Fruit fly (Drosophila melanogaster) whole organism, pupa: ENCODE measurements around the gene CG33932.

Source experiments
- CG10348 ChIP-seq: fragments of 200-800 bp; sonication (Bioruptor generic); IDR thresholded peaks from 2 replicates; pipeline ENCODE4 v1.3.6; 2022; ENCODE audit warnings: missing biosample characterization, missing genetic modification characterization
- CG12605 ChIP-seq: fragments of 200-800 bp; sonication (Bioruptor generic); IDR thresholded peaks from 2 replicates; pipeline ENCODE4 v1.3.6; 2022; ENCODE audit warnings: missing biosample characterization, missing genetic modification characterization
- CG13204 ChIP-seq: fragments of 200-800 bp; sonication (Bioruptor generic); optimal IDR thresholded peaks from 2 replicates; lab custom pipeline; 2018; ENCODE audit warnings: missing biosample characterization, mild to moderate bottlenecking, missing genetic modification characterization, moderate library complexity
- CG14655 ChIP-seq: fragments of 200-800 bp; sonication (Bioruptor generic); optimal IDR thresholded peaks from 3 replicates; lab custom pipeline; 2017; ENCODE audit warnings: mild to moderate bottlenecking, missing biosample characterization, missing genetic modification reagents, missing genetic modification characterization
- CG15710 ChIP-seq: fragments of 200-800 bp; sonication (Bioruptor generic); optimal IDR thresholded peaks from 2 replicates; lab custom pipeline; 2018; ENCODE audit warnings: missing biosample characterization, mild to moderate bottlenecking, missing genetic modification characterization, moderate library complexity
- CG17806 ChIP-seq: fragments of 200-800 bp; sonication (Bioruptor generic); optimal IDR thresholded peaks from 2 replicates; lab custom pipeline; 2018; ENCODE audit warnings: missing biosample characterization, mild to moderate bottlenecking, missing genetic modification characterization, moderate library complexity
- CG32121 ChIP-seq: fragments of 200-800 bp; sonication (Bioruptor generic); IDR thresholded peaks from 2 replicates; pipeline ENCODE4 v1.3.6; 2022; ENCODE audit warnings: missing biosample characterization, missing genetic modification characterization
- CG34367 ChIP-seq: fragments of 200-800 bp; sonication (Bioruptor generic); optimal IDR thresholded peaks from 2 replicates; lab custom pipeline; 2018; ENCODE audit warnings: missing biosample characterization, mild to moderate bottlenecking, missing genetic modification characterization
- CG4496 ChIP-seq: fragments of 200-800 bp; sonication (Bioruptor generic); IDR thresholded peaks from 3 replicates; pipeline ENCODE4 v1.3.6; 2022; ENCODE audit warnings: missing biosample characterization, missing genetic modification characterization
- CG8159 ChIP-seq: fragments of 200-800 bp; sonication (Bioruptor generic); optimal IDR thresholded peaks from 3 replicates; lab custom pipeline; 2018; ENCODE audit warnings: missing biosample characterization, mild to moderate bottlenecking, missing genetic modification characterization, moderate library complexity
- CG8301 ChIP-seq: fragments of 200-800 bp; sonication (Bioruptor generic); optimal IDR thresholded peaks from 2 replicates; lab custom pipeline; 2018; ENCODE audit warnings: missing biosample characterization, mild to moderate bottlenecking, missing genetic modification characterization
- CG9948 ChIP-seq: fragments of 200-800 bp; sonication (Bioruptor generic); optimal IDR thresholded peaks from 2 replicates; lab custom pipeline; 2018; ENCODE audit warnings: missing biosample characterization, mild to moderate bottlenecking, missing genetic modification characterization, moderate library complexity
- D1 ChIP-seq: fragments of 200-800 bp; sonication (Bioruptor generic); optimal IDR thresholded peaks from 2 replicates; lab custom pipeline; 2018; ENCODE audit warnings: missing biosample characterization, mild to moderate bottlenecking, missing genetic modification characterization, moderate library complexity
- EcR ChIP-seq: fragments of 200-800 bp; sonication (Bioruptor generic); optimal IDR thresholded peaks from 3 replicates; lab custom pipeline; 2019; ENCODE audit warnings: missing biosample characterization, missing genetic modification characterization, mild to moderate bottlenecking, moderate library complexity, missing genetic modification reagents
- Ets98B ChIP-seq: fragments of 200-800 bp; sonication (Bioruptor generic); IDR thresholded peaks from 2 replicates; pipeline ENCODE4 v1.3.6; 2022; ENCODE audit warnings: missing biosample characterization, missing genetic modification characterization
- Pif1A ChIP-seq: fragments of 200-800 bp; sonication (Bioruptor generic); optimal IDR thresholded peaks from 3 replicates; lab custom pipeline; 2016; ENCODE audit warnings: missing biosample characterization, missing genetic modification characterization
- Pif1B ChIP-seq: fragments of 200-800 bp; sonication (Bioruptor generic); optimal IDR thresholded peaks from 3 replicates; lab custom pipeline; 2016; ENCODE audit warnings: missing biosample characterization, missing genetic modification characterization
- Snoo ChIP-seq: fragments of 200-800 bp; sonication (Bioruptor generic); optimal IDR thresholded peaks from 3 replicates; lab custom pipeline; 2017; ENCODE audit warnings: missing biosample characterization, mild to moderate bottlenecking, missing genetic modification characterization, inconsistent platforms
- fd96Ca ChIP-seq: fragments of 200-800 bp; sonication (Bioruptor generic); IDR thresholded peaks from 3 replicates; pipeline ENCODE4 v1.3.6; 2022; ENCODE audit warnings: missing biosample characterization, missing genetic modification characterization
- gl ChIP-seq: fragments of 200-800 bp; sonication (Bioruptor generic); optimal IDR thresholded peaks from 2 replicates; lab custom pipeline; 2018; ENCODE audit warnings: missing biosample characterization, mild to moderate bottlenecking, missing genetic modification characterization
- rn ChIP-seq: fragments of 200-800 bp; sonication (Bioruptor generic); IDR thresholded peaks from 2 replicates; pipeline ENCODE4 v1.3.6; 2022; ENCODE audit warnings: missing biosample characterization, missing genetic modification characterization

The CG33932 gene

DNA sequence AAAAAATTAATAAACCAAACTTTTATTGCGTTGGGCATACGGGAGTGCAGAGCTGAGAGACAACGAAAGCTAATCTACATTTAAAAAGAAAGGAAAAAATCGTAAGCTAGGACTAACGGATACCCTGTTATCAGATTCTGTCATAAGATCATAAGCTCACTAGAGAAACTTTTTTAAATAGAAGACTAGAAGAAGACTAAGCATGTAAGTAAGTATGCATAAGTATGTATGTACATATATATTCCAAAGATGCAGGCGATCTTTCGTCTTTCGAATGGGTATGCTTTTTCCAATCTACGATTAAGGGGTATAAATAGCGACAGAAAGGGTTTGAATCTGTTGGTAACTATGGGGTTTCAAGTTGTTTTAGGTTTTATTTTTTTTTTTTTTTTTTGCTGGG is 40.6 kb downstream of the CG33932 start:
- peak; percentile 27 for TF ChIP-seq CG14655 (GFP tag; lab: Kevin White, UChicago)
- TF ChIP-seq Pif1A = peak; percentile 18
- TF ChIP-seq Snoo (tag; lab: Kevin White, UChicago) = no peak
- no peak for TF ChIP-seq gl (tag; lab: Kevin White, UChicago)
- TF ChIP-seq fd96Ca (GFP tag; lab: Robert Waterston, UW) = no peak
- no peak for TF ChIP-seq CG32121 (GFP tag; lab: Robert Waterston, UW)
- TF ChIP-seq CG15710 (tag; lab: Kevin White, UChicago) = peak; percentile 46
- TF ChIP-seq CG17806 (tag; lab: Kevin White, UChicago) = peak; percentile 47
- TF ChIP-seq CG4496 (GFP tag; lab: Robert Waterston, UW) = 0 out of 3 replicates have a peak, but pooled peaks have one; percentile 27
- TF ChIP-seq D1 (tag; lab: Kevin White, UChicago) = no peak
- no peak for TF ChIP-seq EcR (GFP tag; lab: Kevin White, UChicago)
- peak; percentile 42 for TF ChIP-seq CG8159 (tag; lab: Kevin White, UChicago)
- TF ChIP-seq CG8301 (tag; lab: Kevin White, UChicago) = peak; percentile 1
- TF ChIP-seq CG9948 (tag; lab: Kevin White, UChicago) = peak; percentile 50
- no peak for TF ChIP-seq Ets98B
- no peak for TF ChIP-seq CG13204 (GFP tag; lab: Kevin White, UChicago)
- peak; percentile 38 for TF ChIP-seq CG34367
- no peak for TF ChIP-seq rn (GFP tag; lab: Robert Waterston, UW)
- no peak for TF ChIP-seq Pif1B
- TF ChIP-seq CG10348 = no peak
- TF ChIP-seq CG12605 (GFP tag; lab: Robert Waterston, UW) = peak; percentile 15; the same call in 1 of the 2 replicates

DNA sequence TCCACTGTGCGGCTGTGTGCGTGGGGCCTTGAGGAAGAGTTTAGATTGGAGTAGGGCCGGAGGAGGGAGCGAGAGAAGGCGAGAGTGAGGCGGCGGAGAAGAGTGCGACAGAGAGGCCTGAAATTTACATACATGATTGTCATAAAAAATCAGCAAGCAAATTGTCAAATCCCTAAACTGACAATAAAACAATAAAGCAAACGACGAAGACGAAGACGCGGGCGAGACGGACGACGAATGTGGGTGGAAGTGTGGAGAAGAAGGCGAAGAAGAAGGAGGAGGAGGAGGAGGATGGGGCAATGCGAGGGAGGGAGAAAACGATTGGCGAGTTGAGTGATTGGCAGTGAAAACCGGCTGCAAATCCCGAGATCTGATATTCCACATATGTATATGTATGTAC is 41.2 kb downstream of the CG33932 start:
- no peak for TF ChIP-seq CG15710 (tag; lab: Kevin White, UChicago)

DNA sequence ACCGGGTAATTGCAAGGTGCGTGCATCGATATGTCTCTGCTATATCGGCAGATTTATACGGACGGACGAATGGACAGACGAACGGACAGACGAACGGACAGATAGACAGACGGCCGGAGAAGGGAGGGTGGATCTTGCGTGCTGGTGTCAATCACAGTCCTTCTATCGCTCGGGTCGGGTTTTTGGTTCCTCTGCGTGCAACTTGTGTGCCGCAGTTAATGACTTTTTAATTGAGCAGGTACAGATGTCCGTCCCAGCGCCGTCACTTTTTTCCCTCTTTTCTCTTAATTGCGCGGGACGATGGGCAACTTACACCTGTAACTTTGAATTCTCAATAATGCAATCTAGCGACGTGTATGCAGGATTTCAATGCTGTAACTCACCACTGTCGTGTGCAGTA is 42.6 kb downstream of the CG33932 start:
- TF ChIP-seq Pif1B = no peak
- TF ChIP-seq CG14655 (GFP tag; lab: Kevin White, UChicago) = no peak
- no peak for TF ChIP-seq CG13204 (GFP tag; lab: Kevin White, UChicago)

DNA sequence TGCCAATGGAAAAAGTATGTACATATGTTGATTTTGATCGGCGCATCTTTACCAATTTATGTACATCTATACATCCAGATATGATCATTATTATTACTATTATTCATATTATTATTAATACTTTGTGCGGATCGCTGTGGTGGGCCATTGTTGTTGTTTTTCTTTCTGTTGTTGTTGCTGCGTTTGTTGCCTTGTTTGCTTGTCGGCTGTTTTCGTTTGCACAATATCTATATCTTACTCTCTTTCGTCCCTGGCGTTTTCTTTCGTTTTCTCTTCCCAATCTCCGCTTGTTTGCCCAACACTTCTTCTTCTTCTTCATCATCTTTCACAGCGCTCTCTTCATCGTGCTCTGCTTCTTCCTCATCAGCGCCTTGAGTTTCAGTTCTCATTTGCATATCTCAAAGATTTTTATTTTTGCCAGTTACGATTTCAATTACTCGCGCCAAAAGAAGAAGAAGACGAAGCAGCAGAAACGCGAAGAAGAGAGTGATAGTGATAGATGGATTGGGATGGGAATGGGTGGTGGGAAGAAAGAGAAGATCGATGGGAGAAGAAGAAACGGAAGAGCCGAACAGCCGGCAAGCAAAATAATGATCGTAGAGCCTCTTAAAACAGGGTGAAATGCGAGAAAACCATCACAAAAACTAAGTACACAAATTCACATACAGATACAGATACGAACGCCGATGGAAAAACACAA is 43.8 kb downstream of the CG33932 start:
- TF ChIP-seq CG14655 (GFP tag; lab: Kevin White, UChicago) (no peak), CG4496 (GFP tag; lab: Robert Waterston, UW) (0 out of 3 replicates have a peak, but pooled peaks have one; percentile 21)

DNA sequence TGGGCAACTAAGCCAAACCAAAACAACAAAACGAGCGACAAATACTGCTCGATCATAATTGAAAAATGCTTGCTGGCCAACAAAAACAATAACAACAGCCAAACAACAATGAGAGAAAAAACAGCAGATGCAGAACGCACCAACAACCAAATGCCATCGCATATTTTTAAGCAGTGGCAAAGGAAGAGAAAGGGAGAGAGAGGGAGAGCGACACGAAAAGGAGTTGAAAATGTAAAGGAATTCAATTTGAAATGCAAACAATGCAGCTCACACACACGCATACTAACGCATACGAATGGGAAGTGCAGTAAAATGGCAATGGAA is 44.4 kb downstream of the CG33932 start:
- TF ChIP-seq Ets98B = no peak
- no peak for TF ChIP-seq Pif1A
- TF ChIP-seq fd96Ca (GFP tag; lab: Robert Waterston, UW) = no peak
- no peak for TF ChIP-seq gl (tag; lab: Kevin White, UChicago)
- TF ChIP-seq CG8159 (tag; lab: Kevin White, UChicago) = no peak
- no peak for TF ChIP-seq rn (GFP tag; lab: Robert Waterston, UW)
- no peak for TF ChIP-seq Pif1B
- TF ChIP-seq CG15710 (tag; lab: Kevin White, UChicago) = no peak
- no peak for TF ChIP-seq D1 (tag; lab: Kevin White, UChicago)
- no peak for TF ChIP-seq CG34367
- no peak for TF ChIP-seq CG32121 (GFP tag; lab: Robert Waterston, UW)
- no peak for TF ChIP-seq CG17806 (tag; lab: Kevin White, UChicago)
- no peak for TF ChIP-seq CG4496 (GFP tag; lab: Robert Waterston, UW)
- no peak for TF ChIP-seq CG12605 (GFP tag; lab: Robert Waterston, UW)
- no peak for TF ChIP-seq CG14655 (GFP tag; lab: Kevin White, UChicago)
- no peak for TF ChIP-seq CG9948 (tag; lab: Kevin White, UChicago)
- no peak for TF ChIP-seq CG10348

DNA sequence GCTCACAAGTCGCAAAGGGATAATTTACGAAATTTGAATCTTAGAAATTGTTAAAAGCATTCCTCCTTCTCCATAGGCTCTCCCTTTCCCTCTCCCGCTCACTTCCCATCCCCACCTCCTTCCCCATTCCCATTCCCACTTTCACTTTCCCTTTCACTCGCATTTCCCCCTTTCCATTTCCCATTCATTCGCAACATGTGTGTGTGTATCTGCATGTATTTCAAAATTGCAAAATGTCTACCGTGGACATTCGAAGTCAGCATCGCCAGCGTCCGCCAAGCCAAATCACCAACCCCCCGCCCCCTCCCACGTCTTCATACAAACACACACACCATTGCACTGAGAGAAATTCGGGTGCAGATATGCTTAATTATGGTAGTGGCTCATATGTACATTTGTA is 47.6 kb downstream of the CG33932 start:
- TF ChIP-seq CG9948 (tag; lab: Kevin White, UChicago) (no peak), fd96Ca (GFP tag; lab: Robert Waterston, UW) (no peak), CG4496 (GFP tag; lab: Robert Waterston, UW) (no peak), CG8301 (tag; lab: Kevin White, UChicago) (no peak), Snoo (tag; lab: Kevin White, UChicago) (no peak), Pif1A (no peak), CG15710 (tag; lab: Kevin White, UChicago) (no peak), CG14655 (GFP tag; lab: Kevin White, UChicago) (no peak), CG10348 (no peak), rn (GFP tag; lab: Robert Waterston, UW) (no peak), D1 (tag; lab: Kevin White, UChicago) (no peak), CG32121 (GFP tag; lab: Robert Waterston, UW) (no peak), Ets98B (no peak), EcR (GFP tag; lab: Kevin White, UChicago) (no peak)

DNA sequence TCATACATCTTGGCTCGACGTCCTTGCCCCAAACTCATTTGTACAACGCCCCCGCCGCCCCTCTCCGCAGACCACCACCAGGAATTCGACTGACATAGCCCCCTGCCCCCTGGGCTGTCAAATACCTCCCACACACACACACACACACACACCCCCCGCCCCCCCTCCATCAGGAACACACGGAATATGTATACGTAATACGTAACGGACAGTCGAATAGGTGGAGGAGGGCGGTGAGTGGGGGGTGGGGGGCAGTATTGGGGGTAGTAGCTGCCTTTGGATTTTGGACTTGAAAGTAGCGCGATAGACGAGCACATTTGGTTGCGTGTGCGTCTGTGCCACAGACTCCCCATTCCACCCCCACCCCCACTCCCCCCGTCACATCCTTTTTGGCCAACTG is 48.3 kb downstream of the CG33932 start:
- TF ChIP-seq rn (GFP tag; lab: Robert Waterston, UW) = no peak
- TF ChIP-seq EcR (GFP tag; lab: Kevin White, UChicago) = no peak
